Worm (Caenorhabditis elegans): ENCODE results near the gene C29H12.6.

DNA sequence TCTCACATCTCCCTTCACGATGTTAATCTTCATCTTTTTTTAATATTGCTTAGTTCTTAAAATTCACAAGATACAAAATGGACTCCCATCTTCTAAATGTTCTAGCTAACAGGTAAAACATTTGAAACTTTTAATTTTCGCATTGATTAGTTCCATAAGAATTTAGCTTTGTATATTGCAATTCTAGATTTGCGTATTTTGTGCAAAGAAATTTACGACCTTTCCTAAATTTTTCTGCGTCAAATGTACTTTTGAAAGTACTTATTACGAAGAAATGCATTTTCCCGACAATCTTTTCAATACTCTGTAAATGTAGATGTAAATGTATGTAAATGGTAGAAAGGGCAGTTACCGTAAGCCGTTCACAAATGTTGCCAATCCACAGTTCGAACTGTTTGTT, 14.1 kb downstream of the C29H12.6 start:
- no peak for TF ChIP-seq ztf-18 (tag; optimal IDR thresholded peaks at IDR 0.05)
- TF ChIP-seq lir-1 (GFP tag; conservative IDR thresholded peaks at IDR 0.05): no peak
- TF ChIP-seq hsf-1 (GFP tag; IDR thresholded peaks at IDR 0.05): no peak
- no peak for TF ChIP-seq ekl-4 (GFP tag; IDR thresholded peaks at IDR 0.05)
- no peak for TF ChIP-seq tbx-9 (tag; optimal IDR thresholded peaks at IDR 0.05; ENCODE audit: borderline replicate concordance)
- no peak for TF ChIP-seq nfya-1 (tag; optimal IDR thresholded peaks at IDR 0.05; ENCODE audit: borderline replicate concordance, insufficient read depth)
- no peak for TF ChIP-seq tbp1 (GFP tag; optimal IDR thresholded peaks at IDR 0.05)
- no peak for TF ChIP-seq him-1 (tag; optimal IDR thresholded peaks at IDR 0.05)
- TF ChIP-seq repo-1 (tag; optimal IDR thresholded peaks at IDR 0.05): no peak
- TF ChIP-seq bed-1 (GFP tag; IDR thresholded peaks at IDR 0.05): no peak
- no peak for TF ChIP-seq attf-6 (GFP tag; IDR thresholded peaks at IDR 0.05)
- no peak for TF ChIP-seq ceh-58 (GFP tag; IDR thresholded peaks at IDR 0.05)
- TF ChIP-seq F49E8.2 (tag; optimal IDR thresholded peaks at IDR 0.05; ENCODE audit: insufficient read depth): no peak
